Fruit fly (Drosophila melanogaster): ENCODE measurements around the gene RhoGEF3.

DNA sequence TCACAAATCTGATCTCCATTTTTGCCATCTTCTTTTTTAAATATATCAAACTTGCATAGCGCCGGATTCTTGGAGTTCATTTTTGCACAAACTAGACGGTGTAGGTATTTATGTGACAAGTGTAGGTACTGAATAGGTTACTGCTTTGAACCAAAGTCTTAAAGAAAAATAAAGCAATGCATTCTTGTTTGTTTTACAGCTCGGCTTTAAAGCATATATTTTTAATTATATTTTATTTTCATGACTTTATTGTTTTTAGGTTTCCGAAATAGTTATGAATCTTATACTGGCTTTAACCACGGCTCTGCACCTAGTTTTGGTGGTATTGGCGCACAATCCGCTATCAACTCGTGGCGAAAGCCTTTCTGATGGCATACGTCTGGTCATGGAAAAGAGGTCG lies 3.9 kb upstream of the RhoGEF3 start, which contains the start of gene CG32845:
- no peak for TF ChIP-seq slbo (GFP tag; IDR thresholded peaks at IDR 0.05)
- TF ChIP-seq CG15479 (GFP tag; optimal IDR thresholded peaks at IDR 0.05) = no peak
- no peak for TF ChIP-seq CG8089 (GFP tag; optimal IDR thresholded peaks at IDR 0.05)
- no peak for TF ChIP-seq Neu2 (GFP tag; optimal IDR thresholded peaks at IDR 0.05; ENCODE audit: borderline replicate concordance)
- no peak for TF ChIP-seq Ssrp (tag; optimal IDR thresholded peaks at IDR 0.05)
- TF ChIP-seq CG2678 (tag; optimal IDR thresholded peaks at IDR 0.05) = no peak
- no peak for TF ChIP-seq eve (GFP tag; optimal IDR thresholded peaks at IDR 0.05)
- no peak for TF ChIP-seq usp (GFP tag; optimal IDR thresholded peaks at IDR 0.05)

All from whole organism, embryonic.